Fruit fly (Drosophila melanogaster): ENCODE results near the gene CG7886.

dm6 chr3R:14662989-14663500 lies 20.7 kb upstream of the CG7886 start, which contains the start of the genes Rad17 and BigH1:
- no peak for TF ChIP-seq Mes4 (GFP tag; optimal IDR thresholded peaks at IDR 0.05)
- no peak for TF ChIP-seq dmrt11E (tag; optimal IDR thresholded peaks at IDR 0.05)
- TF ChIP-seq slou (GFP tag; optimal IDR thresholded peaks at IDR 0.05): no peak
- no peak for TF ChIP-seq al (GFP tag; IDR thresholded peaks at IDR 0.05)
- no peak for TF ChIP-seq dm (GFP tag; optimal IDR thresholded peaks at IDR 0.05)
- no peak for TF ChIP-seq maf-S (GFP tag; optimal IDR thresholded peaks at IDR 0.05)
- TF ChIP-seq CG6854 (GFP tag; optimal IDR thresholded peaks at IDR 0.05): no peak
- peak; percentile 76 for TF ChIP-seq stwl (tag; optimal IDR thresholded peaks at IDR 0.05)

Data from whole organism, embryonic.